Comparison of ENCODE assay signal across 2 fruit fly cellular contexts in genomic region chr2L:1925917-1926864, dm6.
A peak's percentile ranks its signal among the peaks of the same experiment; 100 is the strongest.
TF ChIP-seq lines count a peak whose summit lies in the region.

No protein-coding gene starts in this region.

TF ChIP-seq in whole organism, embryonic, 481 proteins besides CTCF, POLR2A, EP300 and RAD21 (continued from another document and continues in another):
- no peak for TF ChIP-seq Jarid2 (GFP tag; optimal IDR thresholded peaks at IDR 0.05; lab: Kevin White, UChicago)
- TF ChIP-seq CG4820 (GFP tag; optimal IDR thresholded peaks at IDR 0.05; lab: Kevin White, UChicago) = peak; percentile 17
- TF ChIP-seq CG1024 (GFP tag; IDR thresholded peaks at IDR 0.05; lab: Robert Waterston, UW) = peak; percentile 37; the same call in 1 of the 2 replicates
- TF ChIP-seq Poxn (GFP tag; IDR thresholded peaks at IDR 0.05; lab: Robert Waterston, UW) = no peak
- TF ChIP-seq Meics (GFP tag; optimal IDR thresholded peaks at IDR 0.05; lab: Kevin White, UChicago) = no peak
- no peak for TF ChIP-seq tap (tag; optimal IDR thresholded peaks at IDR 0.05; lab: Kevin White, UChicago)
- TF ChIP-seq gcm2 (GFP tag; optimal IDR thresholded peaks at IDR 0.05; lab: Kevin White, UChicago) = no peak
- peak; percentile 60; the same call in 1 of the 2 replicates for TF ChIP-seq Xrp1 (GFP tag; IDR thresholded peaks at IDR 0.05; lab: Robert Waterston, UW)
- TF ChIP-seq C15 (GFP tag; IDR thresholded peaks at IDR 0.05; lab: Robert Waterston, UW) = no peak
- no peak for TF ChIP-seq CG18599 (GFP tag; optimal IDR thresholded peaks at IDR 0.05; lab: Kevin White, UChicago)
- no peak for TF ChIP-seq Fer3 (tag; optimal IDR thresholded peaks at IDR 0.05; lab: Kevin White, UChicago)
- no peak for TF ChIP-seq CG14014 (GFP tag; IDR thresholded peaks at IDR 0.05; lab: Robert Waterston, UW)
- 0 out of 2 replicates have a peak, but pooled peaks have one; percentile 11 for TF ChIP-seq CG10366 (GFP tag; IDR thresholded peaks at IDR 0.05; lab: Robert Waterston, UW)
- no peak for TF ChIP-seq sima (GFP tag; optimal IDR thresholded peaks at IDR 0.05; lab: Kevin White, UChicago)
- no peak for TF ChIP-seq Fer1 (GFP tag; optimal IDR thresholded peaks at IDR 0.05; lab: Kevin White, UChicago)
- no peak for TF ChIP-seq zf30C (GFP tag; optimal IDR thresholded peaks at IDR 0.05; lab: Kevin White, UChicago)
- TF ChIP-seq CG15073 (GFP tag; optimal IDR thresholded peaks at IDR 0.05; lab: Kevin White, UChicago) = no peak
- TF ChIP-seq hth (optimal IDR thresholded peaks at IDR 0.05; lab: Kevin White, UChicago) = no peak
- no peak for TF ChIP-seq mld (GFP tag; IDR thresholded peaks at IDR 0.05; lab: Robert Waterston, UW; ENCODE audit: partially characterized antibody)
- TF ChIP-seq rib (GFP tag; IDR thresholded peaks at IDR 0.05; lab: Robert Waterston, UW) = no peak
- TF ChIP-seq mam (GFP tag; optimal IDR thresholded peaks at IDR 0.05; lab: Kevin White, UChicago) = no peak
- no peak for TF ChIP-seq CG10565 (GFP tag; optimal IDR thresholded peaks at IDR 0.05; lab: Kevin White, UChicago)
- peak; percentile 65 for TF ChIP-seq sisA (GFP tag; IDR thresholded peaks at IDR 0.05; lab: Robert Waterston, UW)
- no peak for TF ChIP-seq CG12236 (GFP tag; optimal IDR thresholded peaks at IDR 0.05; lab: Kevin White, UChicago)
- peak; percentile 55 for TF ChIP-seq CG4424 (GFP tag; optimal IDR thresholded peaks at IDR 0.05; lab: Kevin White, UChicago)
- no peak for TF ChIP-seq fd64A (GFP tag; optimal IDR thresholded peaks at IDR 0.05; lab: Kevin White, UChicago)
- peak; percentile 57; the same call in 1 of the 3 replicates for TF ChIP-seq CG17361 (GFP tag; IDR thresholded peaks at IDR 0.05; lab: Robert Waterston, UW)
- no peak for TF ChIP-seq grau (tag; optimal IDR thresholded peaks at IDR 0.05; lab: Kevin White, UChicago)
- TF ChIP-seq ssp (GFP tag; IDR thresholded peaks at IDR 0.05; lab: Robert Waterston, UW) = no peak
- TF ChIP-seq nerfin-2 (GFP tag; IDR thresholded peaks at IDR 0.05; lab: Robert Waterston, UW; ENCODE audit: partially characterized antibody) = no peak
- no peak for TF ChIP-seq pho (GFP tag; optimal IDR thresholded peaks at IDR 0.05; lab: Kevin White, UChicago)
- TF ChIP-seq repo (GFP tag; optimal IDR thresholded peaks at IDR 0.05; lab: Kevin White, UChicago) = no peak
- peak; percentile 17 for TF ChIP-seq CG8924 (tag; optimal IDR thresholded peaks at IDR 0.05; lab: Kevin White, UChicago)
- peak; percentile 58 for TF ChIP-seq CG12769 (tag; optimal IDR thresholded peaks at IDR 0.05; lab: Kevin White, UChicago)
- peak; percentile 46; the same call in 1 of the 2 replicates for TF ChIP-seq CG6689 (GFP tag; IDR thresholded peaks at IDR 0.05; lab: Robert Waterston, UW)
- no peak for TF ChIP-seq ac (GFP tag; optimal IDR thresholded peaks at IDR 0.05; lab: Kevin White, UChicago)
- TF ChIP-seq sqz (GFP tag; optimal IDR thresholded peaks at IDR 0.05; lab: Kevin White, UChicago) = no peak
- peak; percentile 36; the same call in 1 of the 2 replicates for TF ChIP-seq E2f1 (GFP tag; IDR thresholded peaks at IDR 0.05; lab: Robert Waterston, UW)
- TF ChIP-seq CG15696 (tag; optimal IDR thresholded peaks at IDR 0.05; lab: Kevin White, UChicago) = no peak
- no peak for TF ChIP-seq z (GFP tag; IDR thresholded peaks at IDR 0.05; lab: Robert Waterston, UW)
- no peak for TF ChIP-seq Aef1 (GFP tag; IDR thresholded peaks at IDR 0.05; lab: Robert Waterston, UW)
- 0 out of 2 replicates have a peak, but pooled peaks have one; percentile 21 for TF ChIP-seq CG4730 (GFP tag; IDR thresholded peaks at IDR 0.05; lab: Robert Waterston, UW)
- TF ChIP-seq CG30403 (GFP tag; optimal IDR thresholded peaks at IDR 0.05; lab: Kevin White, UChicago) = peak; percentile 1
- TF ChIP-seq CG30020 (tag; optimal IDR thresholded peaks at IDR 0.05; lab: Kevin White, UChicago) = no peak
- peak; percentile 31; the same call in 1 of the 3 replicates for TF ChIP-seq dysf (GFP tag; IDR thresholded peaks at IDR 0.05; lab: Robert Waterston, UW)
- TF ChIP-seq ftz-f1 (GFP tag; optimal IDR thresholded peaks at IDR 0.05; lab: Kevin White, UChicago) = no peak
- peak; percentile 5 for TF ChIP-seq ind (GFP tag; optimal IDR thresholded peaks at IDR 0.05; lab: Kevin White, UChicago)
- no peak for TF ChIP-seq prd (optimal IDR thresholded peaks at IDR 0.05; lab: Kevin White, UChicago)
- TF ChIP-seq prd (GFP tag; IDR thresholded peaks at IDR 0.05; lab: Robert Waterston, UW) = peak; percentile 4; the same call in 1 of the 3 replicates
- no peak for TF ChIP-seq pzg (GFP tag; optimal IDR thresholded peaks at IDR 0.05; lab: Kevin White, UChicago)
- no peak for TF ChIP-seq caup (GFP tag; optimal IDR thresholded peaks at IDR 0.05; lab: Kevin White, UChicago; ENCODE audit: severe bottlenecking)
- TF ChIP-seq grn (GFP tag; optimal IDR thresholded peaks at IDR 0.05; lab: Kevin White, UChicago) = no peak
- no peak for TF ChIP-seq CG12744 (GFP tag; optimal IDR thresholded peaks at IDR 0.05; lab: Kevin White, UChicago)
- 0 out of 2 replicates have a peak, but pooled peaks have one; percentile 40 for TF ChIP-seq CG17328 (GFP tag; IDR thresholded peaks at IDR 0.05; lab: Robert Waterston, UW)
- no peak for TF ChIP-seq nmo (GFP tag; optimal IDR thresholded peaks at IDR 0.05; lab: Kevin White, UChicago)
- TF ChIP-seq row (GFP tag; IDR thresholded peaks at IDR 0.05; lab: Robert Waterston, UW) = peak; percentile 49; the same call in 2 of the 3 replicates
- TF ChIP-seq CG12104 (GFP tag; optimal IDR thresholded peaks at IDR 0.05; lab: Kevin White, UChicago) = no peak
- no peak for TF ChIP-seq CG33557 (GFP tag; optimal IDR thresholded peaks at IDR 0.05; lab: Kevin White, UChicago)
- TF ChIP-seq CG15514 (GFP tag; optimal IDR thresholded peaks at IDR 0.05; lab: Kevin White, UChicago) = no peak
- no peak for TF ChIP-seq Dad (GFP tag; optimal IDR thresholded peaks at IDR 0.05; lab: Kevin White, UChicago)
- TF ChIP-seq Gsc (GFP tag; IDR thresholded peaks at IDR 0.05; lab: Robert Waterston, UW) = no peak
- TF ChIP-seq Sox100B (GFP tag; optimal IDR thresholded peaks at IDR 0.05; lab: Kevin White, UChicago) = peak; percentile 26
- TF ChIP-seq CG2202 (tag; optimal IDR thresholded peaks at IDR 0.05; lab: Kevin White, UChicago) = no peak
- no peak for TF ChIP-seq Spps (tag; optimal IDR thresholded peaks at IDR 0.05; lab: Kevin White, UChicago)
- no peak for TF ChIP-seq zen2 (GFP tag; IDR thresholded peaks at IDR 0.05; lab: Robert Waterston, UW; ENCODE audit: partially characterized antibody)
- TF ChIP-seq fd102C (GFP tag; optimal IDR thresholded peaks at IDR 0.05; lab: Kevin White, UChicago) = no peak

TF ChIP-seq in whole organism, prepupa, 60 proteins besides CTCF, POLR2A, EP300 and RAD21 (continued from another document):
- TF ChIP-seq CG1621 (tag; optimal IDR thresholded peaks at IDR 0.05; lab: Kevin White, UChicago) (no peak), CG11294 (GFP tag; IDR thresholded peaks at IDR 0.05; lab: Robert Waterston, UW) (peak; percentile 61; the same call in 1 of the 2 replicates), acj6 (GFP tag; optimal IDR thresholded peaks at IDR 0.05; lab: Kevin White, UChicago) (peak; percentile 30)
